Worm (Caenorhabditis elegans): ENCODE results near the gene C29E4.11.

Gene C29E4.11

ce11 chrIII:7909263-7909662, 48.7 kb downstream of the C29E4.11 start, which contains the start of gene ZK688.1:
ZK688.1 (plus strand) TSS chrIII:7909563.
- TF ChIP-seq B0310.2 (tag; optimal IDR thresholded peaks at IDR 0.05) (no peak), tbx-37 (GFP tag; conservative IDR thresholded peaks at IDR 0.05) (no peak)

DNA sequence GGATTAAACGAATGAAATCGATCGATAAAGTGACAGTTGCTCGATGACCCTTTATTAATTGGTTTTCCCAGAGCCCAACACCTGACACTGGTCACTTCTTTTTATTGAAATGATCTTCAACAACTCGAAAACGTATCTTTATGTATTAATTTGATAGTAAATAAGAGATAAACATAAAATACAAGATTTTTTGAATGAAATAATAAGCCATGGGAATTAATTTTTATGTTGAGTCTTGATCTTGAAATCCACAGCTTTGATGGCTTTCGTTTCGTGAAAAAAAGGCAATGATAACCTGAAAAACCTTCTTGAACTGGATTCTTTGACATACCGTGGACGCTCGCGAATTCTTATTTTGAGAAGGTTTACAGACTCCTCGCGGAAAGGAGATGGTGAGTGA, 50.4 kb downstream of the C29E4.11 start, which contains the start of gene pcp-5:
Gene pcp-5, minus strand, starts transcription at position 101 of the 400 bp plus-strand sequence.
- no peak for TF ChIP-seq aly-1 (tag; optimal IDR thresholded peaks at IDR 0.05)
- TF ChIP-seq B0310.2 (tag; optimal IDR thresholded peaks at IDR 0.05) = no peak
- no peak for TF ChIP-seq tbx-11 (GFP tag; IDR thresholded peaks at IDR 0.05)
- no peak for TF ChIP-seq hmbx-1 (tag; optimal IDR thresholded peaks at IDR 0.05)
- TF ChIP-seq pes-1 (GFP tag; IDR thresholded peaks at IDR 0.05) = no peak
- no peak for TF ChIP-seq scrt-1 (GFP tag; IDR thresholded peaks at IDR 0.05)
- no peak for TF ChIP-seq ama-1 (optimal IDR thresholded peaks at IDR 0.05)
- TF ChIP-seq ets-7 (tag; optimal IDR thresholded peaks at IDR 0.05) = no peak
- no peak for TF ChIP-seq tra-4 (tag; optimal IDR thresholded peaks at IDR 0.05)
- TF ChIP-seq tbx-37 (GFP tag; conservative IDR thresholded peaks at IDR 0.05) = no peak
- TF ChIP-seq hnd-1 (tag; optimal IDR thresholded peaks at IDR 0.05) = no peak
- TF ChIP-seq hmg-4 (GFP tag; optimal IDR thresholded peaks at IDR 0.05) = no peak
- no peak for TF ChIP-seq flt-1 (GFP tag; IDR thresholded peaks at IDR 0.05)
- TF ChIP-seq ceh-36 (tag; optimal IDR thresholded peaks at IDR 0.05) = no peak
- no peak for TF ChIP-seq F13C5.2 (tag; optimal IDR thresholded peaks at IDR 0.05)
- TF ChIP-seq ceh-13 (GFP tag; optimal IDR thresholded peaks at IDR 0.05) = no peak
- no peak for TF ChIP-seq sea-1 (GFP tag; conservative IDR thresholded peaks at IDR 0.05)

Data from whole organism, early embryonic.